Worm (Caenorhabditis elegans) whole organism, young adult: ENCODE data around the gene F54B11.5.

Source experiments
- ama-1 ChIP-seq, 3 experiments: fragments of 150-350 bp in 1 of 3; sonication (generic microtip) in 2 of 3; optimal IDR thresholded peaks; 2 replicates each; lab custom pipeline; 2014 to 2018; ENCODE audit warnings: missing biosample characterization in 2 of 3, missing genetic modification characterization in 2 of 3, missing genetic modification reagents in 2 of 3
- athp-1 ChIP-seq: sonication (generic microtip); optimal IDR thresholded peaks from 2 replicates; lab custom pipeline; 2017; ENCODE audit warnings: mild to moderate bottlenecking, missing genetic modification characterization, missing compliant biosample characterization
- egrh-3 ChIP-seq: fragments of 200-800 bp; sonication (Bioruptor generic); IDR thresholded peaks from 2 replicates; pipeline ENCODE4 v1.3.6; 2022; ENCODE audit warnings: missing genetic modification reagents, missing genetic modification characterization, missing compliant biosample characterization
- hlh-12 ChIP-seq: sonication (generic microtip); optimal IDR thresholded peaks from 2 replicates; lab custom pipeline; 2016; ENCODE audit warnings: missing genetic modification characterization, missing compliant biosample characterization
- let-607 ChIP-seq, 2 experiments: fragments of 200-800 bp in 1 of 2; sonication (Bioruptor generic) in 1 of 2; sonication (generic microtip) in 1 of 2; optimal IDR thresholded peaks; 2 replicates each; lab custom pipeline; 2016 to 2018; ENCODE audit warnings: mild to moderate bottlenecking in 2 of 2, missing compliant biosample characterization in 2 of 2, missing genetic modification characterization in 2 of 2, moderate library complexity in 2 of 2, missing genotype in 1 of 2
- lin-26 ChIP-seq: fragments of 200-800 bp; sonication (Bioruptor generic); IDR thresholded peaks from 2 replicates; pipeline ENCODE4 v1.3.6; 2022; ENCODE audit warnings: missing genetic modification reagents, missing genetic modification characterization, missing compliant biosample characterization
- madf-10 ChIP-seq: sonication (generic microtip); optimal IDR thresholded peaks from 2 replicates; lab custom pipeline; 2016; ENCODE audit warnings: mild to moderate bottlenecking, missing genetic modification characterization, missing compliant biosample characterization
- mcd-1 ChIP-seq: fragments of 200-800 bp; sonication (Bioruptor generic); IDR thresholded peaks from 2 replicates; pipeline ENCODE4 v1.3.6; 2022; ENCODE audit warnings: missing genetic modification reagents, missing genetic modification characterization, missing compliant biosample characterization
- sea-2 ChIP-seq: fragments of 200-800 bp; sonication (Bioruptor generic); IDR thresholded peaks from 2 replicates; pipeline ENCODE4 v1.3.6; 2022; ENCODE audit warnings: missing genetic modification characterization, missing compliant biosample characterization
- ztf-18 ChIP-seq: sonication (generic microtip); optimal IDR thresholded peaks from 2 replicates; lab custom pipeline; 2016; ENCODE audit warnings: missing genotype, mild to moderate bottlenecking, missing genetic modification characterization, missing compliant biosample characterization

ce11 chrX:13621628-13622027 is 25.8 kb upstream of the F54B11.5 start, which contains the start of gene Y12A6A.1:
- TF ChIP-seq athp-1 (no peak), lin-26 (GFP tag; lab: Robert Waterston, UW) (no peak), ztf-18 (tag; lab: Kevin White, UChicago) (no peak), sea-2 (no peak), mcd-1 (GFP tag; lab: Robert Waterston, UW) (no peak), egrh-3 (GFP tag; lab: Robert Waterston, UW) (no peak), hlh-12 (tag; lab: Kevin White, UChicago) (no peak), let-607 (tag; optimal IDR thresholded peaks at IDR 0.05; lab: Kevin White, UChicago) (no peak), madf-10 (no peak), ama-1 (optimal IDR thresholded peaks at IDR 0.05; lab: Kevin White, UChicago) (no peak), ama-1 (GFP tag; optimal IDR thresholded peaks at IDR 0.05; lab: Kevin White, UChicago) (no peak)
